Worm (Caenorhabditis elegans): ENCODE data around the gene fzr-1.

DNA sequence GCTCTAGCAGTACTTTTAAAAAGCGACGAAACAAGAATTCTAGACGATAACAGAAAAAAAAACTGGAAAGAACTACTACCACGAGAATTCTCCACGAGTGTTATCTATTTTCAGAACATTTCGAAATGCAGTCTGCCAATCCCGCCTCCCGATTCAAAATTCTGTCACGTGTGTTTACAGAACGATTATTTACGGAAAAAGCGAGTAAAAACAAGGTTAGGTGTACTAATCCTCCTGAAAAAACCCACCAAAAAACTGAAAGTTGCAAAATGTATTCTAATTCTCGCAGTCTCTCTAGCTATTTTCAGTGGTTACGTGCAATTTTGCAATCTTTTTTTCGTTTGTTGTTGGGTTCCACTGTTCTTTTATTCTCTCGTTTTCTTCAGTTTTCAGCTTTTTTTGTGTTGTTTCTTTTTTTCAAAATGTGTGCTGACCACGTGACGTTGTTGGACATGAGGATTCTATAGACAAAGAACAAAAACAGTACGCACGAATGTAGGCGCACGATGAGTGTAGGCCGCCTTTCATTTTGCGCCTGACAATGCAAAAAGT lies 37.7 kb downstream of the fzr-1 start:
- TF ChIP-seq ztf-29 (GFP tag; IDR thresholded peaks at IDR 0.05): no peak
- no peak for TF ChIP-seq flt-1 (GFP tag; IDR thresholded peaks at IDR 0.05)

Data from whole organism, midembryonic.